Fruit fly (Drosophila melanogaster): ENCODE data around the gene inaF-C.

inaF-C gene

DNA sequence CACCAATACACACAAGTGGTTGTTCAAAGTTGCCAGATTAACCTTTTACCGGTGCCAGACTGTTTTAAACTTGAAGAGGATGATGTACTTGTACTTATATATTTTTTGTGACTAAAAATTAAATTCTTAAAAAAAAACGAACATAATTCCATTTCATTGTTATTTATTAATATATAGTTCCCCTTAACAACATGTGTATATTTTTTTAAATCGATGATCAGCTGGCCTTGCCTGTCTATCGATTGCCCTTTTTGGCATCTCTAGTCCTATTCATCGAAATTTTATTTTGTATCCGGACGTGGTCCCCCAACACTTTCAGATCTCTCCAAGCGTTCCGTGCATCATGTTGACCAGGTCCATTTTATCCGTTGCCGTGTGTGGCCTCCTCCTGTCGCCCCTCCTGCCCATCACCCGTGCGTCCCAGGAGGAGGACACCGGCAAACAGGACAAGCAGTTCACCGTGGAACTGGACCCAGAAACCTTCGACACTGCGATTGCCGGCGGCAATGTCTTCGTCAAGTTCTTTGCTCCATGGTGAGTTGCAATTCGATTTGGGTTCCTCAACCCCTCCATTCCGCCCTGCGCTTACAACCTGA lies 14.7 kb downstream of the inaF-C start, which contains the start of gene prtp (continued):
- TF ChIP-seq so (GFP tag; IDR thresholded peaks at IDR 0.05) (no peak), Nf-YC (tag; optimal IDR thresholded peaks at IDR 0.05) (no peak), CG12299 (tag; optimal IDR thresholded peaks at IDR 0.05) (peak; percentile 26), slou (GFP tag; optimal IDR thresholded peaks at IDR 0.05) (no peak), CG7372 (GFP tag; IDR thresholded peaks at IDR 0.05) (no peak), PHDP (tag; optimal IDR thresholded peaks at IDR 0.05) (no peak), CG10543 (GFP tag; optimal IDR thresholded peaks at IDR 0.05) (no peak), Rfx (GFP tag; IDR thresholded peaks at IDR 0.05) (no peak), HLHmδ (GFP tag; optimal IDR thresholded peaks at IDR 0.05) (no peak), CG3838 (GFP tag; optimal IDR thresholded peaks at IDR 0.05) (no peak), fd96Cb (tag; optimal IDR thresholded peaks at IDR 0.05) (no peak), D19B (GFP tag; optimal IDR thresholded peaks at IDR 0.05) (no peak), maf-S (GFP tag; optimal IDR thresholded peaks at IDR 0.05) (no peak), CG17912 (GFP tag; optimal IDR thresholded peaks at IDR 0.05) (no peak), CG6854 (GFP tag; optimal IDR thresholded peaks at IDR 0.05) (no peak), CG32767 (GFP tag; IDR thresholded peaks at IDR 0.05) (peak; percentile 25; the same call in 1 of the 2 replicates), CG8924 (tag; optimal IDR thresholded peaks at IDR 0.05) (no peak), CG13296 (GFP tag; optimal IDR thresholded peaks at IDR 0.05) (no peak), CG15514 (GFP tag; optimal IDR thresholded peaks at IDR 0.05) (peak; percentile 77), CG15696 (tag; optimal IDR thresholded peaks at IDR 0.05) (no peak), CG17186 (GFP tag; optimal IDR thresholded peaks at IDR 0.05) (no peak), zen (tag; optimal IDR thresholded peaks at IDR 0.05) (no peak), Hey (tag; optimal IDR thresholded peaks at IDR 0.05) (no peak), Trl (optimal IDR thresholded peaks at IDR 0.05) (no peak), Trl (GFP tag; optimal IDR thresholded peaks at IDR 0.05) (no peak), otp (GFP tag; IDR thresholded peaks at IDR 0.05) (no peak), CG8290 (GFP tag; optimal IDR thresholded peaks at IDR 0.05) (peak; percentile 18), CG8290 (tag; optimal IDR thresholded peaks at IDR 0.05) (no peak), Hr51 (GFP tag; optimal IDR thresholded peaks at IDR 0.05) (no peak), kni (GFP tag; optimal IDR thresholded peaks at IDR 0.05) (peak; percentile 34), gem (tag; optimal IDR thresholded peaks at IDR 0.05) (peak; percentile 38), CG10654 (GFP tag; optimal IDR thresholded peaks at IDR 0.05) (peak; percentile 8), crol (GFP tag; IDR thresholded peaks at IDR 0.05) (peak; percentile 63; the same call in 1 of the 2 replicates), aop (GFP tag; IDR thresholded peaks at IDR 0.05) (no peak), Adf1 (GFP tag; IDR thresholded peaks at IDR 0.05) (no peak), ATbp (GFP tag; optimal IDR thresholded peaks at IDR 0.05) (no peak), Tbp (GFP tag; optimal IDR thresholded peaks at IDR 0.05) (no peak), HLH4C (GFP tag; IDR thresholded peaks at IDR 0.05; ENCODE audit: partially characterized antibody) (peak; percentile 56; the same call in 2 of the 3 replicates), CG13424 (tag; optimal IDR thresholded peaks at IDR 0.05) (peak; percentile 15), CG2678 (tag; optimal IDR thresholded peaks at IDR 0.05) (no peak), ind (GFP tag; optimal IDR thresholded peaks at IDR 0.05) (no peak), CG4730 (GFP tag; IDR thresholded peaks at IDR 0.05) (no peak), jigr1 (GFP tag; IDR thresholded peaks at IDR 0.05) (no peak), Lhr (GFP tag; optimal IDR thresholded peaks at IDR 0.05) (peak; percentile 42), BEAF-32 (GFP tag; optimal IDR thresholded peaks at IDR 0.05) (peak; percentile 68), ttk (GFP tag; IDR thresholded peaks at IDR 0.05) (no peak), Scr (GFP tag; IDR thresholded peaks at IDR 0.05; ENCODE audit: partially characterized antibody) (peak; percentile 69), zen2 (GFP tag; IDR thresholded peaks at IDR 0.05; ENCODE audit: partially characterized antibody) (no peak), gsb-n (tag; optimal IDR thresholded peaks at IDR 0.05) (peak; percentile 27), nerfin-1 (tag; optimal IDR thresholded peaks at IDR 0.05) (no peak), dan (GFP tag; IDR thresholded peaks at IDR 0.05) (no peak)
